Worm (Caenorhabditis elegans): ENCODE results near the gene glr-1.
A peak's percentile ranks its signal among the peaks of the same experiment; 100 is the strongest.

DNA sequence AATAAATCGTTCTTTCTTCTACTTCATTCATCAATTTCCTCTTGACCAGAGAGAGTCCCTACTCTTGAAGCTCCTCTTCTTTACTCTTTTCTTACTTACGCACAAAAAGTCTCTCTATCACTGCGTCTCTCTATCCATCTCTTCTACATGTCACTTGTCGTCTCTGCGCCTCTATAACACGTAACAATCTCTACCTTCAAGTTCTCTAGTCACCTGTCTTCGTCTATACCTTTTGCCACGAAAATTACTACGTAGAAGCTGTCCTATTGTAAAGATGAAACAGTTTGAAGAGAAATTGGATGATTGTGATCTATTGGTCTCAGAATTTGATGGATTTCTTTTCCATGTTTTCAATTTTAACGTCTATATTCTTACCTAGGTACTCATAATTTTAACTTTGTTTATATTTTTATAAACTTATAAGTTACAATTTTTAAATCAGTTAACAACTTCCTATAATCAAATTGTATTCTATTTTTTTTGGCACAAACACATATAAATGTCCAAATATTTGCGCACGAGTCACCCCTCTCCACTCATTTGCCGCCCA, 31.5 kb downstream of the glr-1 start, which contains the start of gene C02D5.2:
- TF ChIP-seq zag-1 (tag; optimal IDR thresholded peaks at IDR 0.05) (no peak), nhr-28 (tag; optimal IDR thresholded peaks at IDR 0.05) (no peak), snpc-4 (tag; optimal IDR thresholded peaks at IDR 0.05) (peak; percentile 1), daf-12 (tag; optimal IDR thresholded peaks at IDR 0.05) (no peak), nhr-237 (tag; optimal IDR thresholded peaks at IDR 0.05) (no peak), ama-1 (optimal IDR thresholded peaks at IDR 0.05) (no peak), pqm-1 (tag; optimal IDR thresholded peaks at IDR 0.05) (no peak), pha-4 (tag; optimal IDR thresholded peaks at IDR 0.05) (peak; percentile 41), nhr-76 (tag; optimal IDR thresholded peaks at IDR 0.05) (no peak), elt-3 (tag; optimal IDR thresholded peaks at IDR 0.05) (no peak), unc-62 (GFP tag; optimal IDR thresholded peaks at IDR 0.05) (peak; percentile 30)
